Worm (Caenorhabditis elegans) whole organism, L1 larva: ENCODE data around the gene srp-1.

Source experiments
- nhr-71 ChIP-seq: sonication (generic microtip); optimal IDR thresholded peaks from 2 replicates; lab custom pipeline; 2016; ENCODE audit warnings: mild to moderate bottlenecking, missing genetic modification characterization, moderate library complexity, missing compliant biosample characterization
- zag-1 ChIP-seq: fragments of 150-350 bp; optimal IDR thresholded peaks from 2 replicates; lab custom pipeline; 2014; ENCODE audit warnings: missing biosample characterization, missing genetic modification characterization

DNA sequence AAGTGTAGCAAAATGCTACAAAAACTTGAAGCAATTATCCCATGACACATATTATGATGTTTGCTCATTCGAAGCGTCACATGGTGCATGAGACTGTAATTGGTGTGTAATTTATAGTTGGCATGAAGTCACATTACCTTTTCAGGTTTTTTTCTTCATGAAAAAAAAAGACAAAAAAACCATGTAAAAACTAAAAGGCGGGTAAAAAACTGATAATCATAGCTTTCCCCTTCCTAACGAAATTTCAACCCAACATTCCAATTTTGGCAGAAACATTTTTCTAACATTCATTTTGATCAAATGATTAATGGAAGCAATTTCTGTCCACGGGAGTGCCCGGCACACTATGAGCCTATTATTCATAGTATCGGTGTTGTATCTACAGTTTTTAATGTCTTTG is 5.0 kb upstream of the srp-1 start, which contains the start of gene sri-4:
- TF ChIP-seq nhr-71 (tag; lab: Kevin White, UChicago) (no peak), zag-1 (tag; lab: Kevin White, UChicago) (no peak)
